Fruit fly (Drosophila melanogaster) whole organism, embryonic: ENCODE results near the gene FBXO11.
A peak's percentile ranks its signal among the peaks of the same experiment; 100 is the strongest.

Source experiments
- B-H1 ChIP-seq: fragments of 200-800 bp; sonication (Bioruptor generic); IDR thresholded peaks from 3 replicates; pipeline ENCODE4 v1.3.6; 2022; ENCODE audit warnings: missing biosample characterization, missing genetic modification characterization
- CG10366 ChIP-seq: fragments of 200-800 bp; sonication (Bioruptor generic); IDR thresholded peaks from 2 replicates; pipeline ENCODE4 v1.3.6; 2022; ENCODE audit warnings: missing biosample characterization, missing genetic modification characterization
- CG10543 ChIP-seq: fragments of 200-800 bp; sonication (Bioruptor generic); optimal IDR thresholded peaks from 3 replicates; lab custom pipeline; 2017; ENCODE audit warnings: missing biosample characterization, mild to moderate bottlenecking, missing genetic modification characterization, moderate library complexity
- CG11093 ChIP-seq: fragments of 200-800 bp; sonication (Bioruptor generic); IDR thresholded peaks from 3 replicates; pipeline ENCODE4 v1.3.6; 2022; ENCODE audit warnings: missing biosample characterization, missing genetic modification characterization
- CG11398 ChIP-seq: fragments of 200-800 bp; sonication (Bioruptor generic); optimal IDR thresholded peaks from 2 replicates; lab custom pipeline; 2016; ENCODE audit warnings: missing biosample characterization, missing genetic modification characterization
- CG13424 ChIP-seq: fragments of 200-800 bp; sonication (Bioruptor generic); optimal IDR thresholded peaks from 2 replicates; lab custom pipeline; 2019; ENCODE audit warnings: missing biosample characterization, mild to moderate bottlenecking, missing genetic modification characterization, moderate library complexity
- CG14014 ChIP-seq: fragments of 200-800 bp; sonication (Bioruptor generic); IDR thresholded peaks from 2 replicates; pipeline ENCODE4 v1.3.6; 2022; ENCODE audit warnings: missing biosample characterization, missing genetic modification characterization
- CG14050 ChIP-seq: fragments of 200-800 bp; sonication (Bioruptor generic); IDR thresholded peaks from 3 replicates; pipeline ENCODE4 v1.3.6; 2022; ENCODE audit warnings: missing biosample characterization, missing genetic modification characterization
- CG15514 ChIP-seq: fragments of 200-800 bp; sonication (Bioruptor generic); optimal IDR thresholded peaks from 3 replicates; lab custom pipeline; 2017; ENCODE audit warnings: missing biosample characterization, missing genetic modification characterization, mild to moderate bottlenecking, moderate library complexity, missing genetic modification reagents
- CG16779 ChIP-seq: fragments of 200-800 bp; sonication (Bioruptor generic); IDR thresholded peaks from 2 replicates; pipeline ENCODE4 v1.3.6; 2022; ENCODE audit warnings: missing biosample characterization, missing genetic modification characterization
- CG17359 ChIP-seq: fragments of 200-800 bp; sonication (Bioruptor generic); optimal IDR thresholded peaks from 3 replicates; lab custom pipeline; 2018; ENCODE audit warnings: missing biosample characterization, mild to moderate bottlenecking, missing genetic modification characterization, moderate library complexity
- CG1832 ChIP-seq: fragments of 200-800 bp; sonication (Bioruptor generic); optimal IDR thresholded peaks from 2 replicates; lab custom pipeline; 2017; ENCODE audit warnings: missing biosample characterization, mild to moderate bottlenecking, missing genetic modification characterization, inconsistent platforms
- CG18476 ChIP-seq: fragments of 200-800 bp; sonication (Bioruptor generic); optimal IDR thresholded peaks from 2 replicates; lab custom pipeline; 2016; ENCODE audit warnings: missing biosample characterization, mild to moderate bottlenecking, missing genetic modification characterization
- CG2199 ChIP-seq: fragments of 200-800 bp; sonication (Bioruptor generic); IDR thresholded peaks from 3 replicates; pipeline ENCODE4 v1.3.6; 2022; ENCODE audit warnings: missing biosample characterization, missing genetic modification characterization
- CG31365 ChIP-seq: fragments of 200-800 bp; sonication (Bioruptor generic); optimal IDR thresholded peaks from 2 replicates; lab custom pipeline; 2018; ENCODE audit warnings: missing biosample characterization, mild to moderate bottlenecking, missing genetic modification characterization
- CG34376 ChIP-seq: fragments of 200-800 bp; sonication (Bioruptor generic); optimal IDR thresholded peaks from 2 replicates; lab custom pipeline; 2018; ENCODE audit warnings: missing biosample characterization, mild to moderate bottlenecking, missing genetic modification characterization
- CG4617 ChIP-seq: fragments of 200-800 bp; sonication (Bioruptor generic); optimal IDR thresholded peaks from 3 replicates; lab custom pipeline; 2016; ENCODE audit warnings: missing biosample characterization, missing genetic modification characterization, borderline replicate concordance
- CG7963 ChIP-seq: fragments of 200-800 bp; sonication (Bioruptor generic); IDR thresholded peaks from 3 replicates; pipeline ENCODE4 v1.3.6; 2022; ENCODE audit warnings: missing biosample characterization, missing genetic modification characterization; ENCODE audit not compliant: partially characterized antibody
- CG8281 ChIP-seq: fragments of 200-800 bp; sonication (Bioruptor generic); optimal IDR thresholded peaks from 2 replicates; lab custom pipeline; 2018; ENCODE audit warnings: missing biosample characterization, mild to moderate bottlenecking, missing genetic modification characterization, moderate library complexity
- CHES-1-like ChIP-seq: fragments of 200-800 bp; sonication (Bioruptor generic); optimal IDR thresholded peaks from 2 replicates; lab custom pipeline; 2016; ENCODE audit warnings: missing biosample characterization, missing genetic modification characterization
- Doc2 ChIP-seq: fragments of 200-800 bp; sonication (Bioruptor generic); IDR thresholded peaks from 2 replicates; pipeline ENCODE4 v1.3.6; 2022; ENCODE audit warnings: missing biosample characterization, missing genetic modification characterization
- H2.0 ChIP-seq: fragments of 200-800 bp; sonication (Bioruptor generic); IDR thresholded peaks from 2 replicates; pipeline ENCODE4 v1.3.6; 2022; ENCODE audit warnings: missing biosample characterization, missing genetic modification characterization
- Hmx ChIP-seq: fragments of 200-800 bp; sonication (Bioruptor generic); optimal IDR thresholded peaks from 2 replicates; lab custom pipeline; 2016; ENCODE audit warnings: missing biosample characterization, missing genetic modification characterization
- MTF-1 ChIP-seq: fragments of 200-800 bp; sonication (Bioruptor generic); optimal IDR thresholded peaks from 2 replicates; lab custom pipeline; 2018; ENCODE audit warnings: missing biosample characterization, mild to moderate bottlenecking, missing genetic modification characterization, borderline replicate concordance
- NC2β ChIP-seq: fragments of 200-800 bp; sonication (Bioruptor generic); optimal IDR thresholded peaks from 2 replicates; lab custom pipeline; 2016; ENCODE audit warnings: missing biosample characterization, missing genetic modification characterization
- Neu2 ChIP-seq: fragments of 200-800 bp; sonication (Bioruptor generic); optimal IDR thresholded peaks from 3 replicates; lab custom pipeline; 2016; ENCODE audit warnings: missing biosample characterization, missing genetic modification characterization, borderline replicate concordance
- NfI ChIP-seq: fragments of 200-800 bp; sonication (Bioruptor generic); optimal IDR thresholded peaks from 3 replicates; lab custom pipeline; 2018; ENCODE audit warnings: missing biosample characterization, mild to moderate bottlenecking, missing genetic modification characterization, moderate library complexity
- Poxn ChIP-seq: fragments of 200-800 bp; sonication (Bioruptor generic); IDR thresholded peaks from 2 replicates; pipeline ENCODE4 v1.3.6; 2022; ENCODE audit warnings: missing biosample characterization, missing genetic modification characterization
- Xbp1 ChIP-seq: fragments of 200-800 bp; sonication (Bioruptor generic); optimal IDR thresholded peaks from 3 replicates; lab custom pipeline; 2016; ENCODE audit warnings: missing biosample characterization, mild to moderate bottlenecking, missing genetic modification characterization
- cad ChIP-seq: fragments of >200 bp; optimal IDR thresholded peaks from 2 replicates; lab custom pipeline; 2017; ENCODE audit warnings: missing biosample characterization, missing genetic modification characterization
- corto ChIP-seq: fragments of 200-800 bp; sonication (Bioruptor generic); optimal IDR thresholded peaks from 2 replicates; lab custom pipeline; 2016; ENCODE audit warnings: missing biosample characterization, mild to moderate bottlenecking, missing genetic modification characterization, moderate library complexity
- eyg ChIP-seq: fragments of 200-800 bp; sonication (Bioruptor generic); optimal IDR thresholded peaks from 3 replicates; lab custom pipeline; 2016; ENCODE audit warnings: missing biosample characterization, missing genetic modification characterization
- ftz-f1 ChIP-seq: fragments of 200-800 bp; sonication (Bioruptor generic); optimal IDR thresholded peaks from 2 replicates; lab custom pipeline; 2016; ENCODE audit warnings: missing biosample characterization, missing genetic modification characterization
- gcm2 ChIP-seq: fragments of 200-800 bp; sonication (Bioruptor generic); optimal IDR thresholded peaks from 2 replicates; lab custom pipeline; 2016; ENCODE audit warnings: missing biosample characterization, missing genetic modification characterization
- gem ChIP-seq: fragments of 200-800 bp; sonication (Bioruptor generic); optimal IDR thresholded peaks from 2 replicates; lab custom pipeline; 2019; ENCODE audit warnings: missing biosample characterization, mild to moderate bottlenecking, missing genetic modification characterization, moderate library complexity
- grau ChIP-seq: fragments of 200-800 bp; optimal IDR thresholded peaks from 3 replicates; lab custom pipeline; 2019; ENCODE audit warnings: missing biosample characterization, mild to moderate bottlenecking, missing genetic modification characterization, moderate library complexity
- gro ChIP-seq: fragments of 200-800 bp; sonication (Bioruptor generic); optimal IDR thresholded peaks from 2 replicates; lab custom pipeline; 2016; ENCODE audit warnings: missing biosample characterization, missing genetic modification characterization
- her ChIP-seq: fragments of 200-800 bp; sonication (Bioruptor generic); optimal IDR thresholded peaks from 2 replicates; lab custom pipeline; 2016; ENCODE audit warnings: missing biosample characterization, missing genetic modification characterization
- knrl ChIP-seq: fragments of 200-800 bp; sonication (Bioruptor generic); IDR thresholded peaks from 3 replicates; pipeline ENCODE4 v1.3.6; 2022; ENCODE audit warnings: missing biosample characterization, missing genetic modification characterization; ENCODE audit not compliant: partially characterized antibody
- lilli ChIP-seq: fragments of 200-800 bp; sonication (Bioruptor generic); optimal IDR thresholded peaks from 3 replicates; lab custom pipeline; 2016; ENCODE audit warnings: missing biosample characterization, missing genetic modification characterization
- nmo ChIP-seq: fragments of 200-800 bp; sonication (Bioruptor generic); optimal IDR thresholded peaks from 2 replicates; lab custom pipeline; 2018; ENCODE audit warnings: missing biosample characterization, mild to moderate bottlenecking, missing genetic modification characterization, moderate library complexity
- onecut ChIP-seq: fragments of 200-800 bp; sonication (Bioruptor generic); IDR thresholded peaks from 2 replicates; pipeline ENCODE4 v1.3.6; 2022; ENCODE audit warnings: missing biosample characterization, missing genetic modification characterization
- pros ChIP-seq: fragments of 200-800 bp; sonication (Bioruptor generic); optimal IDR thresholded peaks from 3 replicates; lab custom pipeline; 2019; ENCODE audit warnings: missing biosample characterization, mild to moderate bottlenecking, missing genetic modification characterization, moderate library complexity
- pzg ChIP-seq: fragments of 200-800 bp; sonication (Bioruptor generic); optimal IDR thresholded peaks from 3 replicates; lab custom pipeline; 2018; ENCODE audit warnings: missing biosample characterization, mild to moderate bottlenecking, missing genetic modification characterization, moderate library complexity
- row ChIP-seq: fragments of 200-800 bp; sonication (Bioruptor generic); IDR thresholded peaks from 3 replicates; pipeline ENCODE4 v1.3.6; 2022; ENCODE audit warnings: missing biosample characterization, missing genetic modification characterization
- sens-2 ChIP-seq: fragments of 200-800 bp; sonication (Bioruptor generic); IDR thresholded peaks from 2 replicates; pipeline ENCODE4 v1.3.6; 2022; ENCODE audit warnings: missing biosample characterization, missing genetic modification characterization
- sima ChIP-seq: fragments of 200-800 bp; sonication (Bioruptor generic); optimal IDR thresholded peaks from 2 replicates; lab custom pipeline; 2016; ENCODE audit warnings: missing biosample characterization, missing genetic modification characterization
- slbo ChIP-seq: fragments of 200-800 bp; sonication (Bioruptor generic); IDR thresholded peaks from 2 replicates; pipeline ENCODE4 v1.3.6; 2022; ENCODE audit warnings: missing biosample characterization, missing genetic modification characterization
- ssp ChIP-seq: fragments of 200-800 bp; sonication (Bioruptor generic); IDR thresholded peaks from 2 replicates; pipeline ENCODE4 v1.3.6; 2022; ENCODE audit warnings: missing biosample characterization, missing genetic modification characterization
- trem ChIP-seq: fragments of 200-800 bp; optimal IDR thresholded peaks from 3 replicates; lab custom pipeline; 2019; ENCODE audit warnings: missing biosample characterization, mild to moderate bottlenecking, missing genetic modification characterization, moderate library complexity
- tx ChIP-seq: fragments of 200-800 bp; sonication (Bioruptor generic); optimal IDR thresholded peaks from 2 replicates; lab custom pipeline; 2016; ENCODE audit warnings: missing biosample characterization, missing genetic modification characterization
- unpg ChIP-seq: fragments of 200-800 bp; sonication (Bioruptor generic); optimal IDR thresholded peaks from 3 replicates; lab custom pipeline; 2018; ENCODE audit warnings: missing biosample characterization, mild to moderate bottlenecking, missing genetic modification characterization, moderate library complexity
- yki ChIP-seq: fragments of >200 bp; optimal IDR thresholded peaks from 3 replicates; lab custom pipeline; 2018

Gene FBXO11

DNA sequence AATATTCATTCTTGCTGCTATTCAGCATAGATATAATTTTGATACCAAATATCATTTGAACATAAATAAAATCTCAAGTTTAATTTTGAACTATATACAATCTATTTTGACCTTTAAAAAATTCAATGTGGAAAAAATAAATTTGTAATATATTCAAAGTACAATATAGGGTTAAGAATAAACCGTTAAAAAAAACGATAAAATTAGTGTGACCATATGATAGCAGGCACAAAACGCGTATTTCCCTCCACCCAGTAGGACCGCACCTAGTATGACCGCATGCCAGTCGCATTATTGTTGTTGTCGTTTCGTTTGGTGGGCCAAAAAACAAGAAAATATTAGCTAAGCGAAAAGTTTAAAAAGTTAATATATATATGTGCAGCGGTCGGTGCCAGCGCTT lies 16.1 kb downstream of the FBXO11 start, which contains the start of gene CG8516 (continued):
- TF ChIP-seq CG14014 (GFP tag; lab: Robert Waterston, UW) (no peak), Hmx (GFP tag; lab: Kevin White, UChicago) (no peak), Poxn (GFP tag; lab: Robert Waterston, UW) (no peak), CG31365 (no peak), CG1832 (GFP tag; lab: Kevin White, UChicago) (no peak), CG10366 (no peak), grau (peak; percentile 18), pzg (GFP tag; lab: Kevin White, UChicago) (peak; percentile 83), unpg (no peak), NC2β (no peak), CG11398 (no peak), CG18476 (GFP tag; lab: Kevin White, UChicago) (no peak), gem (no peak), CG7963 (GFP tag; lab: Robert Waterston, UW) (no peak), nmo (peak; percentile 36), ssp (GFP tag; lab: Robert Waterston, UW) (no peak), lilli (GFP tag; lab: Kevin White, UChicago) (peak; percentile 19), CG4617 (GFP tag; lab: Kevin White, UChicago) (peak; percentile 91), CG11093 (GFP tag; lab: Robert Waterston, UW) (no peak), CG17359 (tag; lab: Kevin White, UChicago) (no peak), eyg (GFP tag; lab: Kevin White, UChicago) (no peak), CG16779 (no peak), CG8281 (tag; lab: Kevin White, UChicago) (no peak), cad (no peak), slbo (no peak), trem (tag; lab: Kevin White, UChicago) (peak; percentile 60), her (GFP tag; lab: Kevin White, UChicago) (no peak), CG15514 (GFP tag; lab: Kevin White, UChicago) (peak; percentile 44), yki (lab: Kevin White, UChicago) (no peak), onecut (GFP tag; lab: Robert Waterston, UW) (no peak), CG14050 (GFP tag; lab: Robert Waterston, UW) (no peak), gcm2 (GFP tag; lab: Kevin White, UChicago) (no peak), ftz-f1 (GFP tag; lab: Kevin White, UChicago) (no peak), gro (GFP tag; lab: Kevin White, UChicago) (no peak), CG13424 (no peak), CG2199 (GFP tag; lab: Robert Waterston, UW) (no peak), MTF-1 (GFP tag; lab: Kevin White, UChicago) (peak; percentile 2), Doc2 (GFP tag; lab: Robert Waterston, UW) (no peak), NfI (GFP tag; lab: Kevin White, UChicago) (no peak), CHES-1-like (no peak), tx (no peak), Neu2 (GFP tag; lab: Kevin White, UChicago) (no peak), sima (no peak), corto (GFP tag; lab: Kevin White, UChicago) (no peak), CG10543 (GFP tag; lab: Kevin White, UChicago) (no peak), pros (no peak), sens-2 (GFP tag; lab: Robert Waterston, UW) (no peak), knrl (GFP tag; lab: Robert Waterston, UW) (no peak), CG34376 (GFP tag; lab: Kevin White, UChicago) (peak; percentile 12), B-H1 (GFP tag; lab: Robert Waterston, UW) (no peak), H2.0 (no peak), row (peak; percentile 64), Xbp1 (GFP tag; lab: Kevin White, UChicago) (no peak)
